Worm (Caenorhabditis elegans) whole organism, L4 larva: ENCODE measurements around the gene F46F5.15.

Experiments used
- D1046.2 ChIP-seq: fragments of 200-800 bp; sonication (Bioruptor generic); IDR thresholded peaks from 2 replicates; pipeline ENCODE4 v1.3.6; 2022; ENCODE audit warnings: missing genetic modification characterization, missing compliant biosample characterization
- F37D6.2 ChIP-seq: sonication (generic microtip); optimal IDR thresholded peaks from 2 replicates; lab custom pipeline; 2016; ENCODE audit warnings: mild to moderate bottlenecking, missing genetic modification characterization, missing compliant biosample characterization
- T26A8.4 ChIP-seq: fragments of 200-800 bp; sonication (Bioruptor generic); IDR thresholded peaks from 2 replicates; pipeline ENCODE4 v1.3.6; 2022; ENCODE audit warnings: missing genetic modification characterization, missing compliant biosample characterization
- Y48G9A.11 ChIP-seq: fragments of 200-800 bp; sonication (Bioruptor generic); IDR thresholded peaks from 2 replicates; pipeline ENCODE4 v1.3.6; 2022; ENCODE audit warnings: missing genetic modification reagents, missing genetic modification characterization, missing compliant biosample characterization
- ZK337.2 ChIP-seq: fragments of 200-800 bp; sonication (Bioruptor generic); IDR thresholded peaks from 2 replicates; pipeline ENCODE4 v1.3.6; 2022; ENCODE audit warnings: missing genetic modification reagents, missing genetic modification characterization, missing compliant biosample characterization
- aha-1 ChIP-seq: fragments of 150-350 bp; peaks from one replicate; lab custom pipeline; 2014; ENCODE audit warnings: missing biosample characterization, missing genetic modification characterization
- ceh-20 ChIP-seq: fragments of 200-800 bp; sonication (Bioruptor generic); IDR thresholded peaks from 2 replicates; pipeline ENCODE4 v1.3.6; 2022; ENCODE audit warnings: missing genetic modification reagents, missing genetic modification characterization, missing compliant biosample characterization
- ceh-28 ChIP-seq: fragments of 150-350 bp; optimal IDR thresholded peaks from 2 replicates; lab custom pipeline; 2014; ENCODE audit warnings: missing biosample characterization, missing genetic modification reagents, missing genetic modification characterization
- ceh-32 ChIP-seq: sonication (generic microtip); optimal IDR thresholded peaks from 2 replicates; lab custom pipeline; 2016; ENCODE audit warnings: mild to moderate bottlenecking, missing genetic modification characterization, missing compliant biosample characterization; ENCODE audit not compliant: poor library complexity
- ceh-44 ChIP-seq: fragments of 200-800 bp; sonication (Bioruptor generic); IDR thresholded peaks from 2 replicates; pipeline ENCODE4 v1.3.6; 2022; ENCODE audit warnings: missing genetic modification reagents, missing genetic modification characterization, missing compliant biosample characterization
- ceh-82 ChIP-seq: sonication (generic microtip); optimal IDR thresholded peaks from 2 replicates; lab custom pipeline; 2017; ENCODE audit warnings: missing biosample characterization, missing genetic modification characterization
- ctbp-1 ChIP-seq: fragments of 200-800 bp; sonication (Bioruptor generic); IDR thresholded peaks from 2 replicates; pipeline ENCODE4 v1.3.6; 2022; ENCODE audit warnings: missing genetic modification reagents, missing genetic modification characterization, missing compliant biosample characterization
- daf-16 ChIP-seq, 3 experiments: sonication (generic microtip); optimal IDR thresholded peaks; 2 replicates each; lab custom pipeline; 2016 to 2017; ENCODE audit warnings: missing genetic modification characterization in 3 of 3, missing genetic modification reagents in 3 of 3, mild to moderate bottlenecking in 2 of 3, missing compliant biosample characterization in 2 of 3, missing biosample characterization in 1 of 3, moderate library complexity in 1 of 3
- dmd-6 ChIP-seq: fragments of 200-800 bp; sonication (Bioruptor generic); IDR thresholded peaks from 2 replicates; pipeline ENCODE4 v1.3.6; 2022; ENCODE audit warnings: missing genetic modification reagents, missing genetic modification characterization, missing compliant biosample characterization
- dmd-9 ChIP-seq: fragments of 200-800 bp; sonication (Bioruptor generic); IDR thresholded peaks from 2 replicates; pipeline ENCODE4 v1.3.6; 2022; ENCODE audit warnings: missing genetic modification reagents, missing genetic modification characterization, missing compliant biosample characterization
- duxl-1 ChIP-seq: sonication (generic microtip); optimal IDR thresholded peaks from 2 replicates; lab custom pipeline; 2016; ENCODE audit warnings: mild to moderate bottlenecking, missing genetic modification characterization, moderate library complexity, missing compliant biosample characterization; ENCODE audit not compliant: poor library complexity
- fkh-10 ChIP-seq: fragments of 150-350 bp; optimal IDR thresholded peaks from 2 replicates; lab custom pipeline; 2014; ENCODE audit warnings: missing biosample characterization, missing genetic modification reagents, missing genetic modification characterization
- fos-1 ChIP-seq: fragments of 150-350 bp; optimal IDR thresholded peaks from 2 replicates; lab custom pipeline; 2014; ENCODE audit warnings: missing biosample characterization, missing genetic modification characterization
- hlh-30 ChIP-seq: sonication (generic microtip); optimal IDR thresholded peaks from 2 replicates; lab custom pipeline; 2017; ENCODE audit warnings: antibody characterized with exemption, mild to moderate bottlenecking, missing genetic modification characterization, missing compliant biosample characterization; ENCODE audit not compliant: insufficient read depth
- hmg-1.1 ChIP-seq: fragments of 200-800 bp; sonication (Bioruptor generic); IDR thresholded peaks from 2 replicates; pipeline ENCODE4 v1.3.6; 2022; ENCODE audit warnings: missing genetic modification reagents, missing genetic modification characterization, missing compliant biosample characterization
- lim-7 ChIP-seq: fragments of 200-800 bp; sonication (Bioruptor generic); IDR thresholded peaks from 2 replicates; pipeline ENCODE4 v1.3.6; 2022; ENCODE audit warnings: missing genetic modification characterization, missing compliant biosample characterization
- lin-29 ChIP-seq: fragments of 200-800 bp; sonication (Bioruptor generic); IDR thresholded peaks from 2 replicates; pipeline ENCODE4 v1.3.6; 2022; ENCODE audit warnings: missing genetic modification reagents, missing genetic modification characterization, missing compliant biosample characterization
- lin-38 ChIP-seq: fragments of 200-800 bp; sonication (Bioruptor generic); IDR thresholded peaks from 2 replicates; pipeline ENCODE4 v1.3.6; 2022; ENCODE audit warnings: missing genetic modification reagents, missing genetic modification characterization, missing compliant biosample characterization
- lsy-2 ChIP-seq, 2 experiments: fragments of 150-350 bp in 1 of 2; sonication (generic microtip) in 1 of 2; optimal IDR thresholded peaks; 2 replicates each; lab custom pipeline; 2014 to 2017; ENCODE audit warnings: missing biosample characterization in 2 of 2, missing genetic modification characterization in 2 of 2
- madf-9 ChIP-seq: fragments of 200-800 bp; sonication (Bioruptor generic); conservative IDR thresholded peaks from 2 replicates; pipeline ENCODE4 v1.3.6; 2022; ENCODE audit warnings: missing genetic modification reagents, missing genetic modification characterization, missing compliant biosample characterization
- mep-1 ChIP-seq: fragments of 150-350 bp; sonication (generic microtip); optimal IDR thresholded peaks from 3 replicates; lab custom pipeline; 2014; ENCODE audit warnings: missing biosample characterization, missing genetic modification characterization
- mes-2 ChIP-seq: sonication (generic microtip); optimal IDR thresholded peaks from 2 replicates; lab custom pipeline; 2016; ENCODE audit warnings: missing genotype, mild to moderate bottlenecking, missing genetic modification characterization, missing compliant biosample characterization; ENCODE audit not compliant: poor library complexity, severe bottlenecking
- nhr-11 ChIP-seq: fragments of 150-350 bp; optimal IDR thresholded peaks from 2 replicates; lab custom pipeline; 2014; ENCODE audit warnings: missing biosample characterization, missing genetic modification characterization
- nhr-77 ChIP-seq: fragments of 150-350 bp; optimal IDR thresholded peaks from 2 replicates; lab custom pipeline; 2014; ENCODE audit warnings: missing biosample characterization, missing genetic modification characterization
- pha-4 ChIP-seq, 2 experiments: fragments of 150-350 bp in 1 of 2; fragments of 200-800 bp in 1 of 2; sonication (Bioruptor generic) in 1 of 2; IDR thresholded peaks in 1 of 2; optimal IDR thresholded peaks in 1 of 2; 2 replicates each; pipeline versions ENCODE4 v1.3.6 to Lab custom; 2014 to 2022; ENCODE audit warnings: missing genetic modification characterization in 2 of 2, missing genetic modification reagents in 2 of 2, missing biosample characterization in 1 of 2, missing compliant biosample characterization in 1 of 2
- php-3 ChIP-seq: fragments of 200-800 bp; sonication (Bioruptor generic); IDR thresholded peaks from 2 replicates; pipeline ENCODE4 v1.3.6; 2022; ENCODE audit warnings: missing genetic modification reagents, missing genetic modification characterization, missing compliant biosample characterization
- rbr-2 ChIP-seq: sonication (generic microtip); optimal IDR thresholded peaks from 2 replicates; lab custom pipeline; 2016; ENCODE audit warnings: missing genotype, missing genetic modification characterization, missing compliant biosample characterization
- snpc-4 ChIP-seq: fragments of 150-350 bp; optimal IDR thresholded peaks from 2 replicates; lab custom pipeline; 2014; ENCODE audit warnings: missing biosample characterization, missing genetic modification characterization
- tra-1 ChIP-seq: fragments of 200-800 bp; sonication (Bioruptor generic); IDR thresholded peaks from 2 replicates; pipeline ENCODE4 v1.3.6; 2022; ENCODE audit warnings: missing genetic modification reagents, missing genetic modification characterization, missing compliant biosample characterization
- unc-62 ChIP-seq, 3 experiments: fragments of 150-350 bp in 1 of 3; sonication (generic microtip); optimal IDR thresholded peaks in 2 of 3; peaks in 1 of 3; 1 replicate in 1 of 3; 2 replicates in 2 of 3; lab custom pipeline; 2014 to 2017; ENCODE audit warnings: missing biosample characterization in 3 of 3, missing genetic modification characterization in 3 of 3, missing genetic modification reagents in 3 of 3, missing genotype in 1 of 3

Gene F46F5.15

ce11 chrII:750155-750554 is 38.1 kb upstream of the F46F5.15 start, which contains the start of gene snt-6 (continued):
- 0 out of 2 replicates have a peak, but pooled peaks have one; percentile 23 for TF ChIP-seq pha-4 (GFP tag; IDR thresholded peaks at IDR 0.05; lab: Robert Waterston, UW)
- TF ChIP-seq pha-4 (tag; optimal IDR thresholded peaks at IDR 0.05; lab: Kevin White, UChicago): no peak
- TF ChIP-seq ZK337.2 (GFP tag; lab: Robert Waterston, UW): no peak
- 0 out of 2 replicates have a peak, but pooled peaks have one; percentile 7 for TF ChIP-seq lin-38 (GFP tag; lab: Robert Waterston, UW)

- TF ChIP-seq nhr-77 (tag; lab: Kevin White, UChicago) (no peak), mes-2 (tag; lab: Kevin White, UChicago) (no peak), D1046.2 (GFP tag; lab: Robert Waterston, UW) (no peak), lin-38 (GFP tag; lab: Robert Waterston, UW) (0 out of 2 replicates have a peak, but pooled peaks have one; percentile 18), snpc-4 (tag; lab: Kevin White, UChicago) (no peak), lim-7 (GFP tag; lab: Robert Waterston, UW) (0 out of 2 replicates have a peak, but pooled peaks have one; percentile 16), madf-9 (GFP tag; lab: Robert Waterston, UW) (no peak), php-3 (no peak)
Measured at ce11 chrII:751850-752249, 36.4 kb upstream of the F46F5.15 start.

ce11 chrII:753469-753868 is 34.8 kb upstream of the F46F5.15 start:
- TF ChIP-seq mep-1 (tag; lab: Kevin White, UChicago) (no peak), daf-16 (GFP tag; optimal IDR thresholded peaks at IDR 0.05; lab: Kevin White, UChicago) (no peak), daf-16 (tag; optimal IDR thresholded peaks at IDR 0.05; lab: Kevin White, UChicago) (no peak), Y48G9A.11 (GFP tag; lab: Robert Waterston, UW) (no peak), madf-9 (GFP tag; lab: Robert Waterston, UW) (no peak), ceh-44 (GFP tag; lab: Robert Waterston, UW) (no peak), ceh-82 (tag; lab: Kevin White, UChicago) (no peak), ceh-32 (no peak), lsy-2 (tag; optimal IDR thresholded peaks at IDR 0.05; lab: Kevin White, UChicago) (no peak)
- TF ChIP-seq, all 104 proteins: peak for 0

- TF ChIP-seq lin-38 (GFP tag; lab: Robert Waterston, UW): 0 out of 2 replicates have a peak, but pooled peaks have one; percentile 14
- no peak for TF ChIP-seq lin-29 (GFP tag; lab: Robert Waterston, UW)
- 0 out of 2 replicates have a peak, but pooled peaks have one; percentile 15 for TF ChIP-seq pha-4 (GFP tag; IDR thresholded peaks at IDR 0.05; lab: Robert Waterston, UW)
- no peak for TF ChIP-seq pha-4 (tag; optimal IDR thresholded peaks at IDR 0.05; lab: Kevin White, UChicago)
Measured at ce11 chrII:754971-755370, 33.3 kb upstream of the F46F5.15 start.

- TF ChIP-seq ceh-28: peak; percentile 88
- no peak for TF ChIP-seq dmd-6
Measured at ce11 chrII:756161-756560, 32.1 kb upstream of the F46F5.15 start.

ce11 chrII:757224-757623 is 31.0 kb upstream of the F46F5.15 start:
- TF ChIP-seq aha-1 (tag; lab: Kevin White, UChicago): peak; percentile 92
- TF ChIP-seq ceh-82 (tag; lab: Kevin White, UChicago): no peak
- TF ChIP-seq, all 104 proteins: peak for 1

- no peak for TF ChIP-seq snpc-4 (tag; lab: Kevin White, UChicago)
- no peak for TF ChIP-seq fos-1 (tag; lab: Kevin White, UChicago)
- 0 out of 2 replicates have a peak, but pooled peaks have one; percentile 32 for TF ChIP-seq dmd-9 (GFP tag; lab: Robert Waterston, UW)
- no peak for TF ChIP-seq duxl-1 (tag; lab: Kevin White, UChicago)
- TF ChIP-seq lsy-2 (tag; optimal IDR thresholded peaks at IDR 0.05; lab: Kevin White, UChicago): peak; percentile 42 to 45
- TF ChIP-seq nhr-11 (tag; lab: Kevin White, UChicago): peak; percentile 30
- TF ChIP-seq aha-1 (tag; lab: Kevin White, UChicago): peak; percentile 94
- TF ChIP-seq hlh-30 (tag; lab: Kevin White, UChicago): peak; percentile 18
- TF ChIP-seq hmg-1.1 (GFP tag; lab: Robert Waterston, UW): peak; percentile 64
- peak; percentile 67 for TF ChIP-seq fkh-10
- TF ChIP-seq unc-62 (GFP tag; optimal IDR thresholded peaks at IDR 0.05 in 1 of 2; lab: Kevin White, UChicago): peak in 1 of 2 experiments; percentile 73
- TF ChIP-seq unc-62 (tag; optimal IDR thresholded peaks at IDR 0.05; lab: Kevin White, UChicago): no peak
- peak; percentile 51 for TF ChIP-seq mep-1 (tag; lab: Kevin White, UChicago)
- peak; percentile 56; the same call in 1 of the 2 replicates for TF ChIP-seq ctbp-1 (GFP tag; lab: Robert Waterston, UW)
- TF ChIP-seq T26A8.4 (GFP tag; lab: Robert Waterston, UW): no peak
- peak; percentile 57 for TF ChIP-seq rbr-2 (tag; lab: Kevin White, UChicago)
- 0 out of 2 replicates have a peak, but pooled peaks have one; percentile 48 for TF ChIP-seq ceh-20 (GFP tag; lab: Robert Waterston, UW)
- peak; percentile 43 for TF ChIP-seq F37D6.2 (tag; lab: Kevin White, UChicago)
- 0 out of 2 replicates have a peak, but pooled peaks have one; percentile 26 for TF ChIP-seq tra-1 (GFP tag; lab: Robert Waterston, UW)
Measured at ce11 chrII:759788-760187, 28.5 kb upstream of the F46F5.15 start.
